Fruit fly (Drosophila melanogaster) whole organism, embryonic: ENCODE results near the gene CG31259.

Experiments used
- Adf1 ChIP-seq: fragments of 200-800 bp; sonication (Bioruptor generic); IDR thresholded peaks from 2 replicates; pipeline ENCODE4 v1.3.6; 2022; ENCODE audit warnings: missing biosample characterization, missing genetic modification characterization
- Awh ChIP-seq: fragments of 200-800 bp; sonication (Bioruptor generic); IDR thresholded peaks from 2 replicates; pipeline ENCODE4, ENCODE4 v1.3.6; 2022; ENCODE audit warnings: missing biosample characterization, missing genetic modification characterization
- CG10543 ChIP-seq: fragments of 200-800 bp; sonication (Bioruptor generic); optimal IDR thresholded peaks from 3 replicates; lab custom pipeline; 2017; ENCODE audit warnings: missing biosample characterization, mild to moderate bottlenecking, missing genetic modification characterization, moderate library complexity
- CG11723 ChIP-seq: fragments of 200-800 bp; sonication (Bioruptor generic); optimal IDR thresholded peaks from 2 replicates; lab custom pipeline; 2017; ENCODE audit warnings: missing biosample characterization, mild to moderate bottlenecking, missing genetic modification characterization
- CG12391 ChIP-seq: fragments of 200-800 bp; sonication (Bioruptor generic); optimal IDR thresholded peaks from 3 replicates; lab custom pipeline; 2018; ENCODE audit warnings: missing biosample characterization, mild to moderate bottlenecking, missing genetic modification characterization, moderate library complexity
- CG12769 ChIP-seq: fragments of 200-800 bp; sonication (Bioruptor generic); optimal IDR thresholded peaks from 2 replicates; lab custom pipeline; 2019; ENCODE audit warnings: missing biosample characterization, mild to moderate bottlenecking, missing genetic modification characterization, moderate library complexity
- CG1603 ChIP-seq: fragments of 200-800 bp; sonication (Bioruptor generic); optimal IDR thresholded peaks from 2 replicates; lab custom pipeline; 2019; ENCODE audit warnings: missing biosample characterization, mild to moderate bottlenecking, missing genetic modification characterization, moderate library complexity
- CG2129 ChIP-seq: fragments of 200-800 bp; sonication (Bioruptor generic); IDR thresholded peaks from 2 replicates; pipeline ENCODE4 v1.3.6; 2022; ENCODE audit warnings: missing biosample characterization, missing genetic modification characterization; ENCODE audit not compliant: partially characterized antibody
- CG3163 ChIP-seq: fragments of 200-800 bp; sonication (Bioruptor generic); optimal IDR thresholded peaks from 3 replicates; lab custom pipeline; 2016; ENCODE audit warnings: missing biosample characterization, missing genetic modification characterization
- CG34224 ChIP-seq: fragments of 200-800 bp; sonication (Bioruptor generic); IDR thresholded peaks from 3 replicates; pipeline ENCODE4 v1.3.6; 2022; ENCODE audit warnings: missing biosample characterization, missing genetic modification characterization; ENCODE audit not compliant: partially characterized antibody
- CG34376 ChIP-seq: fragments of 200-800 bp; sonication (Bioruptor generic); optimal IDR thresholded peaks from 2 replicates; lab custom pipeline; 2018; ENCODE audit warnings: missing biosample characterization, mild to moderate bottlenecking, missing genetic modification characterization
- CG6175 ChIP-seq: fragments of 200-800 bp; sonication (Bioruptor generic); IDR thresholded peaks from 3 replicates; pipeline ENCODE4 v1.3.6; 2022; ENCODE audit warnings: missing biosample characterization, missing genetic modification characterization
- CG7271 ChIP-seq: fragments of 200-800 bp; sonication (Bioruptor generic); optimal IDR thresholded peaks from 2 replicates; lab custom pipeline; 2018; ENCODE audit warnings: missing biosample characterization, mild to moderate bottlenecking, missing genetic modification characterization, moderate library complexity
- Camta ChIP-seq: fragments of 200-800 bp; sonication (Bioruptor generic); optimal IDR thresholded peaks from 2 replicates; lab custom pipeline; 2016; ENCODE audit warnings: missing biosample characterization, missing genetic modification characterization
- CrebB ChIP-seq: fragments of 200-800 bp; sonication (Bioruptor generic); optimal IDR thresholded peaks from 3 replicates; lab custom pipeline; 2018; ENCODE audit warnings: missing biosample characterization, mild to moderate bottlenecking, missing genetic modification characterization
- D19A ChIP-seq: fragments of 200-800 bp; optimal IDR thresholded peaks from 3 replicates; lab custom pipeline; 2019; ENCODE audit warnings: missing biosample characterization, mild to moderate bottlenecking, missing genetic modification characterization, moderate library complexity
- Deaf1 ChIP-seq: fragments of 200-800 bp; optimal IDR thresholded peaks from 3 replicates; lab custom pipeline; 2019; ENCODE audit warnings: missing biosample characterization, mild to moderate bottlenecking, missing genetic modification characterization, moderate library complexity
- GATAe ChIP-seq: fragments of 200-800 bp; sonication (Bioruptor generic); conservative IDR thresholded peaks from 2 replicates; pipeline ENCODE4 v1.3.6; 2022; ENCODE audit warnings: missing biosample characterization, missing genetic modification characterization
- HLHmδ ChIP-seq: fragments of 200-800 bp; sonication (Bioruptor generic); optimal IDR thresholded peaks from 2 replicates; lab custom pipeline; 2018; ENCODE audit warnings: missing biosample characterization, mild to moderate bottlenecking, missing genetic modification characterization, moderate library complexity
- Hey ChIP-seq: fragments of 200-800 bp; sonication (Bioruptor generic); optimal IDR thresholded peaks from 3 replicates; lab custom pipeline; 2018; ENCODE audit warnings: missing biosample characterization, mild to moderate bottlenecking, missing genetic modification characterization
- HmgD ChIP-seq: fragments of 200-800 bp; sonication (Bioruptor generic); optimal IDR thresholded peaks from 3 replicates; lab custom pipeline; 2016; ENCODE audit warnings: missing biosample characterization, missing genetic modification characterization
- HmgZ ChIP-seq: fragments of 200-800 bp; sonication (Bioruptor generic); optimal IDR thresholded peaks from 2 replicates; lab custom pipeline; 2018; ENCODE audit warnings: missing biosample characterization, mild to moderate bottlenecking, missing genetic modification characterization
- Hr78 ChIP-seq, 2 experiments: fragments of 200-800 bp in 1 of 2; fragments of >200 bp in 1 of 2; sonication (Bioruptor generic) in 1 of 2; optimal IDR thresholded peaks; 2 replicates each; lab custom pipeline; 2017 to 2019; ENCODE audit warnings: missing biosample characterization in 2 of 2, missing genetic modification characterization in 2 of 2, mild to moderate bottlenecking in 1 of 2, moderate library complexity in 1 of 2
- Hsf ChIP-seq: fragments of 200-800 bp; sonication (Bioruptor generic); optimal IDR thresholded peaks from 3 replicates; lab custom pipeline; 2016; ENCODE audit warnings: missing biosample characterization, missing genetic modification characterization
- Med ChIP-seq: fragments of 200-800 bp; sonication (Bioruptor generic); peaks from one replicate; lab custom pipeline; 2016; ENCODE audit warnings: missing biosample characterization, missing genetic modification characterization, mild to moderate bottlenecking, inconsistent platforms, moderate library complexity
- Meics ChIP-seq: fragments of 200-800 bp; sonication (Bioruptor generic); optimal IDR thresholded peaks from 2 replicates; lab custom pipeline; 2017; ENCODE audit warnings: missing biosample characterization, mild to moderate bottlenecking, missing genetic modification characterization
- Oaz ChIP-seq: fragments of 200-800 bp; sonication (Bioruptor generic); IDR thresholded peaks from 2 replicates; pipeline ENCODE4 v1.3.6; 2022; ENCODE audit warnings: missing biosample characterization, missing genetic modification characterization
- Opbp ChIP-seq: fragments of 200-800 bp; sonication (Bioruptor generic); IDR thresholded peaks from 3 replicates; pipeline ENCODE4 v1.3.6; 2022; ENCODE audit warnings: missing biosample characterization, missing genetic modification characterization; ENCODE audit not compliant: partially characterized antibody
- Stat92E ChIP-seq, 3 experiments: fragments of >200 bp in 2 of 3; fragments of 200-800 bp in 1 of 3; sonication (Bioruptor generic) in 1 of 3; optimal IDR thresholded peaks; 2 replicates each; lab custom pipeline; 2017 to 2019; ENCODE audit warnings: missing biosample characterization in 3 of 3, missing genetic modification characterization in 3 of 3, mild to moderate bottlenecking in 1 of 3, moderate library complexity in 1 of 3
- ase ChIP-seq: fragments of 200-800 bp; sonication (Bioruptor generic); IDR thresholded peaks from 3 replicates; pipeline ENCODE4 v1.3.6; 2022; ENCODE audit warnings: missing biosample characterization, missing genetic modification characterization
- caup ChIP-seq: fragments of 200-800 bp; sonication (Bioruptor generic); optimal IDR thresholded peaks from 3 replicates; lab custom pipeline; 2017; ENCODE audit warnings: missing biosample characterization, mild to moderate bottlenecking, missing genetic modification characterization, moderate library complexity; ENCODE audit not compliant: severe bottlenecking
- chinmo ChIP-seq: fragments of 200-800 bp; sonication (Bioruptor generic); IDR thresholded peaks from 4 replicates; pipeline ENCODE4 v1.3.6; 2022; ENCODE audit warnings: missing biosample characterization, missing genetic modification characterization; ENCODE audit not compliant: partially characterized antibody
- ci ChIP-seq: fragments of 200-800 bp; sonication (Bioruptor generic); IDR thresholded peaks from 3 replicates; pipeline ENCODE4 v1.3.6; 2022; ENCODE audit warnings: missing biosample characterization, missing genetic modification characterization
- crol ChIP-seq: fragments of 200-800 bp; sonication (Bioruptor generic); IDR thresholded peaks from 2 replicates; pipeline ENCODE4 v1.3.6; 2022; ENCODE audit warnings: missing biosample characterization, missing genetic modification characterization
- cwo ChIP-seq: fragments of 200-800 bp; sonication (Bioruptor generic); optimal IDR thresholded peaks from 3 replicates; lab custom pipeline; 2017; ENCODE audit warnings: missing biosample characterization, missing genetic modification characterization, mild to moderate bottlenecking, moderate library complexity, missing genetic modification reagents
- exex ChIP-seq: fragments of 200-800 bp; sonication (Bioruptor generic); optimal IDR thresholded peaks from 4 replicates; lab custom pipeline; 2018; ENCODE audit warnings: missing biosample characterization, mild to moderate bottlenecking, missing genetic modification characterization, moderate library complexity
- gcm ChIP-seq: fragments of 200-800 bp; sonication (Bioruptor generic); optimal IDR thresholded peaks from 2 replicates; lab custom pipeline; 2019; ENCODE audit warnings: missing biosample characterization, mild to moderate bottlenecking, missing genetic modification characterization, moderate library complexity
- jing ChIP-seq: fragments of 200-800 bp; sonication (Bioruptor generic); optimal IDR thresholded peaks from 2 replicates; lab custom pipeline; 2018; ENCODE audit warnings: missing biosample characterization, mild to moderate bottlenecking, missing genetic modification characterization
- mirr ChIP-seq: fragments of 200-800 bp; sonication (Bioruptor generic); optimal IDR thresholded peaks from 3 replicates; lab custom pipeline; 2018; ENCODE audit warnings: missing biosample characterization, mild to moderate bottlenecking, missing genetic modification characterization
- pfk ChIP-seq: fragments of 200-800 bp; sonication (Bioruptor generic); optimal IDR thresholded peaks from 2 replicates; lab custom pipeline; 2018; ENCODE audit warnings: missing biosample characterization, mild to moderate bottlenecking, missing genetic modification characterization, moderate library complexity
- pita ChIP-seq: fragments of 200-800 bp; sonication (Bioruptor generic); optimal IDR thresholded peaks from 2 replicates; lab custom pipeline; 2017; ENCODE audit warnings: missing biosample characterization, mild to moderate bottlenecking, missing genetic modification characterization
- row ChIP-seq: fragments of 200-800 bp; sonication (Bioruptor generic); IDR thresholded peaks from 3 replicates; pipeline ENCODE4 v1.3.6; 2022; ENCODE audit warnings: missing biosample characterization, missing genetic modification characterization
- sd ChIP-seq: fragments of 200-800 bp; sonication (Bioruptor generic); optimal IDR thresholded peaks from 3 replicates; lab custom pipeline; 2018; ENCODE audit warnings: missing biosample characterization, mild to moderate bottlenecking, missing genetic modification characterization, moderate library complexity
- sens ChIP-seq: fragments of 200-800 bp; sonication (Bioruptor generic); peaks from one replicate; lab custom pipeline; 2016; ENCODE audit warnings: missing biosample characterization, missing genetic modification characterization
- stc ChIP-seq: fragments of 200-800 bp; sonication (Bioruptor generic); IDR thresholded peaks from 2 replicates; pipeline ENCODE4 v1.3.6; 2022; ENCODE audit warnings: missing biosample characterization, missing genetic modification characterization
- stwl ChIP-seq: fragments of 200-800 bp; sonication (Bioruptor generic); optimal IDR thresholded peaks from 3 replicates; lab custom pipeline; 2018; ENCODE audit warnings: missing biosample characterization, mild to moderate bottlenecking, missing genetic modification characterization, moderate library complexity
- sug ChIP-seq: fragments of 200-800 bp; optimal IDR thresholded peaks from 2 replicates; lab custom pipeline; 2019; ENCODE audit warnings: missing biosample characterization, mild to moderate bottlenecking, missing genetic modification characterization, moderate library complexity
- vnd ChIP-seq: fragments of 200-800 bp; sonication (Bioruptor generic); IDR thresholded peaks from 3 replicates; pipeline ENCODE4 v1.3.6; 2022; ENCODE audit warnings: missing biosample characterization, missing genetic modification characterization; ENCODE audit not compliant: partially characterized antibody

The CG31259 gene

dm6 chr3R:8523668-8524067 lies at the start of gene CG31259:
TSS of gene CG31259 (plus strand) at chr3R:8523944.
- TF ChIP-seq sd (peak; percentile 68), CG6175 (GFP tag; lab: Robert Waterston, UW) (no peak), row (GFP tag; lab: Robert Waterston, UW) (peak; percentile 16; the same call in 1 of the 3 replicates), CG11723 (no peak), sug (tag; lab: Kevin White, UChicago) (peak; percentile 86), CG12769 (tag; lab: Kevin White, UChicago) (peak; percentile 87), vnd (GFP tag; lab: Robert Waterston, UW) (peak; percentile 50; the same call in 1 of the 3 replicates), exex (tag; lab: Kevin White, UChicago) (peak; percentile 28), gcm (GFP tag; lab: Kevin White, UChicago) (no peak), CG12391 (tag; lab: Kevin White, UChicago) (no peak), CG3163 (GFP tag; lab: Kevin White, UChicago) (peak; percentile 86), CG10543 (GFP tag; lab: Kevin White, UChicago) (peak; percentile 1), CG34376 (peak; percentile 39), HmgZ (tag; lab: Kevin White, UChicago) (peak; percentile 3), Stat92E (GFP tag; optimal IDR thresholded peaks at IDR 0.05; lab: Kevin White, UChicago) (no peak), chinmo (GFP tag; lab: Robert Waterston, UW) (peak; percentile 66; the same call in 1 of the 4 replicates), stc (GFP tag; lab: Robert Waterston, UW) (peak; percentile 12; the same call in 1 of the 2 replicates), crol (GFP tag; lab: Robert Waterston, UW) (no peak), Med (GFP tag; lab: Kevin White, UChicago) (peak; percentile 66), Deaf1 (tag; lab: Kevin White, UChicago) (peak; percentile 86), Meics (no peak), CG7271 (tag; lab: Kevin White, UChicago) (no peak), Hey (tag; lab: Kevin White, UChicago) (peak; percentile 76), mirr (GFP tag; lab: Kevin White, UChicago) (peak; percentile 52), CrebB (no peak), cwo (peak; percentile 86), GATAe (GFP tag; lab: Robert Waterston, UW) (peak; percentile 45; the same call in 1 of the 2 replicates), ase (GFP tag; lab: Robert Waterston, UW) (no peak)

DNA sequence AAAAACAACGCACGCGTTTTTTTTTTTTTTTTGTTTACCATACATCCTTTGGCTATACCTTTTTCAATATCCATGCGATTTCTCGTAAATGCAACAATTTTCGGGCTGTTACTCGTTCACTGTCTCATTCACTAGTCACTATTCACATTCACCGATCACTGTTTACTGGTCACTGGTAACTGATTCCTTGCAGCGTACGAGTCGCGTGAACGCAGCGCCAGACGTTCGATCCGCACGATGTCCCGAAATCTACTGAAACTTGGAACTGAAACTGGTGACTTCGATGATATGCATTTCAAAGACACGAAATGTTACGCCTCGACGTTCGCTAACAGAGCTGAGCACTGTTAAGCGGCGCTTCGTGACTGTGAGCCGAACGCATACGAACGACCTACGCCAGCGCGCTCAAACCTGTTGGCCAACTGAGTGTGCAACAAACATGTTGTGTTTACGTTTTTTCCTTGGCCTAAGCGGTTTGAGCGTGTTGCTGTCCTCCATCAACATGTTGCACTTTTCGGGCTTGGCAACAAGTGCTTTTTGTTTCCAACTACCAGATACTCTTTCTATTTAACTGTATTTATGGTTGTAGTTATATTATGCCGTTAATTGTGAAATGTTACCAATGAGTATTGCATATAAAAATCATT lies 46.3 kb upstream of the CG31259 start, which contains the start of gene CG45263:
TSS of gene CG45263 (minus strand) at position 257 of the 647 bp plus-strand sequence.
- peak; percentile 79 for TF ChIP-seq sens (GFP tag; lab: Kevin White, UChicago)
- TF ChIP-seq Opbp (GFP tag; lab: Robert Waterston, UW), result peak; percentile 49; the same call in 1 of the 3 replicates
- peak; percentile 76 for TF ChIP-seq stwl
- TF ChIP-seq ci (GFP tag; lab: Robert Waterston, UW), result peak; percentile 39; the same call in 1 of the 3 replicates
- peak; percentile 27 for TF ChIP-seq jing (GFP tag; lab: Kevin White, UChicago)
- TF ChIP-seq CG2129 (GFP tag; lab: Robert Waterston, UW), result no peak
- TF ChIP-seq Deaf1 (tag; lab: Kevin White, UChicago), result peak; percentile 98
- TF ChIP-seq pita (GFP tag; lab: Kevin White, UChicago), result no peak
- peak; percentile 12 for TF ChIP-seq HmgD (GFP tag; lab: Kevin White, UChicago)
- TF ChIP-seq Camta, result no peak
- peak; percentile 31 for TF ChIP-seq CG1603
- TF ChIP-seq caup (GFP tag; lab: Kevin White, UChicago), result peak; percentile 4
- TF ChIP-seq HLHmδ, result peak; percentile 28
- peak; percentile 72 for TF ChIP-seq pfk (GFP tag; lab: Kevin White, UChicago)
- TF ChIP-seq Oaz (GFP tag; lab: Robert Waterston, UW), result no peak
- 0 out of 2 replicates have a peak, but pooled peaks have one; percentile 27 for TF ChIP-seq Awh (GFP tag; lab: Robert Waterston, UW)
- no peak for TF ChIP-seq Adf1 (GFP tag; lab: Robert Waterston, UW)
- TF ChIP-seq Hsf (GFP tag; lab: Kevin White, UChicago), result no peak
- peak; percentile 93 for TF ChIP-seq D19A (tag; lab: Kevin White, UChicago)
- peak in 1 of 2 experiments; percentile 88 for TF ChIP-seq Hr78 (GFP tag; optimal IDR thresholded peaks at IDR 0.05; lab: Kevin White, UChicago)
- peak; percentile 17; the same call in 1 of the 3 replicates for TF ChIP-seq CG34224 (GFP tag; lab: Robert Waterston, UW)
